Fruit fly (Drosophila melanogaster): ENCODE measurements around the gene CG13786.

The CG13786 gene

DNA sequence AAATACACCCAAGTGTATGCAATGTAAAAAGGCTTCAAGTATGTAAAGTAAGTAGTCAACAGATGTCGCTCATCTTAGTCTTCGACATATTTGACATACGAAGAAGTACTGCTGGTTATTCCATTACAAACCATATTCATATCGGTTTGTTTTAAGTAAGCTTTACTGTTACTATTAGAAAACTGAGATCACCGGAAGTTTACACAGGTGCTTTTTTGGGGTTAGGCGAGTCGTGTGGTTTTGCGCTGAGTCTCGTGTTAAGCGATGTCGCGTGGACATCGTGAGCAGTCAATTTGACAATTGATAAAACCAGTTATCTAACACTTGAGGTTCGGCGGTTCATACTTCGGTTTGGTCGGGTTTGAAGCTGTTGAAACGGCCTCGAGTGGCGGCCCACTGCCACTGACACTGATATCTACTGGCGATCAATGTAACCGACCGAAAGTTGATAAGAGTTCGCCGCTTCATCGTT lies 2.0 kb upstream of the CG13786 start (continued):
- TF ChIP-seq lab (GFP tag; optimal IDR thresholded peaks at IDR 0.05) (peak; percentile 52), CG4404 (GFP tag; IDR thresholded peaks at IDR 0.05) (no peak), BEAF-32 (GFP tag; optimal IDR thresholded peaks at IDR 0.05) (no peak), CG13624 (GFP tag; optimal IDR thresholded peaks at IDR 0.05) (no peak), ap (GFP tag; IDR thresholded peaks at IDR 0.05) (no peak), zen2 (GFP tag; IDR thresholded peaks at IDR 0.05; ENCODE audit: partially characterized antibody) (0 out of 3 replicates have a peak, but pooled peaks have one; percentile 29), CG1792 (GFP tag; optimal IDR thresholded peaks at IDR 0.05) (no peak), dati (GFP tag; IDR thresholded peaks at IDR 0.05) (no peak), Pdp1 (GFP tag; optimal IDR thresholded peaks at IDR 0.05) (peak in 1 of 2 experiments; percentile 24), CG6683 (GFP tag; optimal IDR thresholded peaks at IDR 0.05) (no peak), CG8089 (GFP tag; optimal IDR thresholded peaks at IDR 0.05) (no peak), klu (GFP tag; IDR thresholded peaks at IDR 0.05) (no peak), salm (tag; optimal IDR thresholded peaks at IDR 0.05) (no peak), gcm2 (GFP tag; optimal IDR thresholded peaks at IDR 0.05) (no peak), CG17186 (GFP tag; optimal IDR thresholded peaks at IDR 0.05) (no peak), Dp (GFP tag; optimal IDR thresholded peaks at IDR 0.05) (no peak), Rx (GFP tag; IDR thresholded peaks at IDR 0.05) (no peak), CG15073 (GFP tag; optimal IDR thresholded peaks at IDR 0.05) (no peak), Stat92E (GFP tag; optimal IDR thresholded peaks at IDR 0.05) (no peak), Lpt (GFP tag; optimal IDR thresholded peaks at IDR 0.05) (no peak), CG16779 (GFP tag; IDR thresholded peaks at IDR 0.05) (no peak), onecut (GFP tag; IDR thresholded peaks at IDR 0.05) (no peak), Bgb (GFP tag; IDR thresholded peaks at IDR 0.05; ENCODE audit: partially characterized antibody) (peak; percentile 45), HLHmδ (GFP tag; optimal IDR thresholded peaks at IDR 0.05) (no peak), CG18011 (GFP tag; optimal IDR thresholded peaks at IDR 0.05) (no peak), CG32767 (GFP tag; IDR thresholded peaks at IDR 0.05) (no peak), Scr (GFP tag; IDR thresholded peaks at IDR 0.05; ENCODE audit: partially characterized antibody) (peak; percentile 24; the same call in 1 of the 2 replicates), z (GFP tag; IDR thresholded peaks at IDR 0.05) (no peak), CG15696 (tag; optimal IDR thresholded peaks at IDR 0.05) (no peak), zen (tag; optimal IDR thresholded peaks at IDR 0.05) (no peak), jumu (GFP tag; optimal IDR thresholded peaks at IDR 0.05) (no peak), CG3163 (GFP tag; optimal IDR thresholded peaks at IDR 0.05) (no peak), Antp (GFP tag; optimal IDR thresholded peaks at IDR 0.05) (no peak), al (GFP tag; IDR thresholded peaks at IDR 0.05) (no peak), Rfx (GFP tag; IDR thresholded peaks at IDR 0.05) (peak; percentile 44; the same call in 1 of the 2 replicates), Nf-YA (GFP tag; IDR thresholded peaks at IDR 0.05) (no peak), tna (GFP tag; IDR thresholded peaks at IDR 0.05; ENCODE audit: partially characterized antibody) (no peak), CG6272 (GFP tag; IDR thresholded peaks at IDR 0.05) (no peak), CG7372 (GFP tag; IDR thresholded peaks at IDR 0.05) (no peak), CG17359 (tag; optimal IDR thresholded peaks at IDR 0.05) (no peak), CG17328 (GFP tag; IDR thresholded peaks at IDR 0.05) (no peak), HmgD (GFP tag; optimal IDR thresholded peaks at IDR 0.05) (no peak), CG34422 (GFP tag; IDR thresholded peaks at IDR 0.05) (no peak), Ptx1 (GFP tag; IDR thresholded peaks at IDR 0.05) (no peak), Tbp (GFP tag; optimal IDR thresholded peaks at IDR 0.05) (no peak), fd64A (GFP tag; optimal IDR thresholded peaks at IDR 0.05) (no peak), YL-1 (GFP tag; optimal IDR thresholded peaks at IDR 0.05) (no peak), stc (GFP tag; IDR thresholded peaks at IDR 0.05) (no peak), CG15269 (tag; optimal IDR thresholded peaks at IDR 0.05) (peak; percentile 3), Hr51 (GFP tag; optimal IDR thresholded peaks at IDR 0.05) (no peak), CG14667 (GFP tag; IDR thresholded peaks at IDR 0.05) (no peak)
